ENCODE assay signal across 1 fruit fly cellular context in genomic region chrX:9062665-9063064, dm6.
TF ChIP-seq lines count a peak whose summit lies in the region.

No protein-coding gene starts in this region.

TF ChIP-seq in whole organism, embryonic, 481 proteins besides CTCF, POLR2A, EP300 and RAD21 (continued from another document):
- TF ChIP-seq CG9932 (GFP tag; IDR thresholded peaks at IDR 0.05; lab: Robert Waterston, UW) (peak; percentile 24; the same call in 1 of the 2 replicates), trem (tag; optimal IDR thresholded peaks at IDR 0.05; lab: Kevin White, UChicago) (no peak), CG9609 (GFP tag; optimal IDR thresholded peaks at IDR 0.05; lab: Kevin White, UChicago) (no peak), CG1603 (tag; optimal IDR thresholded peaks at IDR 0.05; lab: Kevin White, UChicago) (no peak), CG2678 (tag; optimal IDR thresholded peaks at IDR 0.05; lab: Kevin White, UChicago) (peak; percentile 4), Xrp1 (GFP tag; IDR thresholded peaks at IDR 0.05; lab: Robert Waterston, UW) (peak; percentile 48; the same call in 1 of the 2 replicates), kay (GFP tag; optimal IDR thresholded peaks at IDR 0.05; lab: Kevin White, UChicago) (no peak), HmgZ (tag; optimal IDR thresholded peaks at IDR 0.05; lab: Kevin White, UChicago) (no peak), unpg (GFP tag; optimal IDR thresholded peaks at IDR 0.05; lab: Kevin White, UChicago) (peak; percentile 33), CG10959 (GFP tag; IDR thresholded peaks at IDR 0.05; lab: Robert Waterston, UW) (no peak), al (GFP tag; IDR thresholded peaks at IDR 0.05; lab: Robert Waterston, UW) (peak; percentile 45; the same call in 1 of the 2 replicates), CG7372 (GFP tag; IDR thresholded peaks at IDR 0.05; lab: Robert Waterston, UW) (0 out of 2 replicates have a peak, but pooled peaks have one; percentile 13), eyg (GFP tag; optimal IDR thresholded peaks at IDR 0.05; lab: Kevin White, UChicago) (no peak), pnt (GFP tag; optimal IDR thresholded peaks at IDR 0.05; lab: Kevin White, UChicago) (no peak), D19B (GFP tag; optimal IDR thresholded peaks at IDR 0.05; lab: Kevin White, UChicago) (no peak), ham (GFP tag; IDR thresholded peaks at IDR 0.05; lab: Robert Waterston, UW) (no peak), CG16813 (GFP tag; IDR thresholded peaks at IDR 0.05; lab: Robert Waterston, UW; ENCODE audit: partially characterized antibody) (no peak), Fer2 (tag; optimal IDR thresholded peaks at IDR 0.05; lab: Kevin White, UChicago) (no peak), CG7745 (tag; optimal IDR thresholded peaks at IDR 0.05; lab: Kevin White, UChicago) (no peak), gro (GFP tag; optimal IDR thresholded peaks at IDR 0.05; lab: Kevin White, UChicago) (no peak), CG12769 (tag; optimal IDR thresholded peaks at IDR 0.05; lab: Kevin White, UChicago) (peak; percentile 7), CG31365 (tag; optimal IDR thresholded peaks at IDR 0.05; lab: Kevin White, UChicago) (no peak), CG8281 (tag; optimal IDR thresholded peaks at IDR 0.05; lab: Kevin White, UChicago) (no peak), Med (GFP tag; lab: Kevin White, UChicago) (peak; percentile 66), phol (tag; optimal IDR thresholded peaks at IDR 0.05; lab: Kevin White, UChicago) (no peak), CG3995 (GFP tag; optimal IDR thresholded peaks at IDR 0.05; lab: Kevin White, UChicago) (no peak), vnd (GFP tag; IDR thresholded peaks at IDR 0.05; lab: Robert Waterston, UW; ENCODE audit: partially characterized antibody) (no peak), usp (GFP tag; optimal IDR thresholded peaks at IDR 0.05; lab: Kevin White, UChicago) (no peak), BEAF-32 (GFP tag; optimal IDR thresholded peaks at IDR 0.05; lab: Kevin White, UChicago) (no peak), br (optimal IDR thresholded peaks at IDR 0.05; lab: Kevin White, UChicago) (no peak), CG12104 (GFP tag; optimal IDR thresholded peaks at IDR 0.05; lab: Kevin White, UChicago) (no peak), fd102C (GFP tag; optimal IDR thresholded peaks at IDR 0.05; lab: Kevin White, UChicago) (no peak), CG6683 (GFP tag; optimal IDR thresholded peaks at IDR 0.05; lab: Kevin White, UChicago) (no peak), hbn (GFP tag; IDR thresholded peaks at IDR 0.05; lab: Robert Waterston, UW; ENCODE audit: partially characterized antibody) (no peak), sima (GFP tag; optimal IDR thresholded peaks at IDR 0.05; lab: Kevin White, UChicago) (no peak), so (GFP tag; IDR thresholded peaks at IDR 0.05; lab: Robert Waterston, UW) (no peak), CG31224 (GFP tag; IDR thresholded peaks at IDR 0.05; lab: Robert Waterston, UW) (no peak), CG18619 (GFP tag; optimal IDR thresholded peaks at IDR 0.05; lab: Kevin White, UChicago) (peak; percentile 21), grn (GFP tag; optimal IDR thresholded peaks at IDR 0.05; lab: Kevin White, UChicago) (no peak), ro (GFP tag; IDR thresholded peaks at IDR 0.05; lab: Robert Waterston, UW) (no peak), CG1602 (GFP tag; optimal IDR thresholded peaks at IDR 0.05; lab: Kevin White, UChicago) (no peak), ken (GFP tag; IDR thresholded peaks at IDR 0.05; lab: Robert Waterston, UW) (0 out of 3 replicates have a peak, but pooled peaks have one; percentile 33), NFAT (GFP tag; IDR thresholded peaks at IDR 0.05; lab: Robert Waterston, UW) (peak; percentile 34; the same call in 1 of the 2 replicates), Taf1 (GFP tag; IDR thresholded peaks at IDR 0.05; lab: Robert Waterston, UW) (no peak), HLH54F (GFP tag; optimal IDR thresholded peaks at IDR 0.05; lab: Kevin White, UChicago) (no peak), CG17912 (GFP tag; optimal IDR thresholded peaks at IDR 0.05; lab: Kevin White, UChicago) (no peak), Ptx1 (GFP tag; IDR thresholded peaks at IDR 0.05; lab: Robert Waterston, UW) (peak; percentile 60), CG18764 (GFP tag; optimal IDR thresholded peaks at IDR 0.05; lab: Kevin White, UChicago) (no peak), Rx (GFP tag; IDR thresholded peaks at IDR 0.05; lab: Robert Waterston, UW) (no peak), esg (GFP tag; conservative IDR thresholded peaks at IDR 0.05; lab: Robert Waterston, UW) (peak; percentile 26; the same call in 1 of the 2 replicates), CG10654 (GFP tag; optimal IDR thresholded peaks at IDR 0.05; lab: Kevin White, UChicago) (no peak), crp (GFP tag; optimal IDR thresholded peaks at IDR 0.05; lab: Kevin White, UChicago) (no peak), CG30431 (GFP tag; optimal IDR thresholded peaks at IDR 0.05; lab: Kevin White, UChicago) (no peak), CG6791 (GFP tag; IDR thresholded peaks at IDR 0.05; lab: Robert Waterston, UW; ENCODE audit: partially characterized antibody) (no peak), HmgD (GFP tag; optimal IDR thresholded peaks at IDR 0.05; lab: Kevin White, UChicago) (no peak), insv (GFP tag; optimal IDR thresholded peaks at IDR 0.05; lab: Kevin White, UChicago) (no peak), slou (GFP tag; optimal IDR thresholded peaks at IDR 0.05; lab: Kevin White, UChicago) (no peak), CG17328 (GFP tag; IDR thresholded peaks at IDR 0.05; lab: Robert Waterston, UW) (no peak), NK7.1 (GFP tag; optimal IDR thresholded peaks at IDR 0.05; lab: Kevin White, UChicago) (no peak), CG7987 (GFP tag; optimal IDR thresholded peaks at IDR 0.05; lab: Kevin White, UChicago) (no peak), CG12299 (tag; optimal IDR thresholded peaks at IDR 0.05; lab: Kevin White, UChicago) (no peak), Blimp-1 (GFP tag; optimal IDR thresholded peaks at IDR 0.05; lab: Kevin White, UChicago) (no peak), CG10979 (tag; optimal IDR thresholded peaks at IDR 0.05; lab: Kevin White, UChicago) (no peak), ftz-f1 (GFP tag; optimal IDR thresholded peaks at IDR 0.05; lab: Kevin White, UChicago) (no peak), grau (tag; optimal IDR thresholded peaks at IDR 0.05; lab: Kevin White, UChicago) (peak; percentile 13), unc-4 (GFP tag; IDR thresholded peaks at IDR 0.05; lab: Robert Waterston, UW; ENCODE audit: partially characterized antibody) (no peak), Sox102F (GFP tag; optimal IDR thresholded peaks at IDR 0.05; lab: Kevin White, UChicago) (peak; percentile 52), Mad (GFP tag; optimal IDR thresholded peaks at IDR 0.05; lab: Kevin White, UChicago) (no peak), Hr3 (GFP tag; optimal IDR thresholded peaks at IDR 0.05; lab: Kevin White, UChicago) (no peak), CG10274 (GFP tag; optimal IDR thresholded peaks at IDR 0.05; lab: Kevin White, UChicago) (no peak), CG12155 (GFP tag; optimal IDR thresholded peaks at IDR 0.05; lab: Kevin White, UChicago) (no peak), dati (GFP tag; IDR thresholded peaks at IDR 0.05; lab: Robert Waterston, UW) (no peak), CG13775 (GFP tag; optimal IDR thresholded peaks at IDR 0.05; lab: Kevin White, UChicago) (no peak), CHES-1-like (GFP tag; optimal IDR thresholded peaks at IDR 0.05; lab: Kevin White, UChicago) (no peak), CG3726 (GFP tag; IDR thresholded peaks at IDR 0.05; lab: Robert Waterston, UW) (no peak), nau (GFP tag; optimal IDR thresholded peaks at IDR 0.05; lab: Kevin White, UChicago) (no peak), tup (GFP tag; optimal IDR thresholded peaks at IDR 0.05; lab: Kevin White, UChicago) (no peak), CG15073 (GFP tag; optimal IDR thresholded peaks at IDR 0.05; lab: Kevin White, UChicago) (no peak), CG32772 (GFP tag; IDR thresholded peaks at IDR 0.05; lab: Robert Waterston, UW) (no peak), Dp (GFP tag; optimal IDR thresholded peaks at IDR 0.05; lab: Kevin White, UChicago) (no peak), CG10209 (GFP tag; optimal IDR thresholded peaks at IDR 0.05; lab: Kevin White, UChicago) (no peak), CG2712 (tag; optimal IDR thresholded peaks at IDR 0.05; lab: Kevin White, UChicago) (peak; percentile 52), onecut (GFP tag; IDR thresholded peaks at IDR 0.05; lab: Robert Waterston, UW) (no peak), nerfin-1 (tag; optimal IDR thresholded peaks at IDR 0.05; lab: Kevin White, UChicago) (no peak), jing (GFP tag; optimal IDR thresholded peaks at IDR 0.05; lab: Kevin White, UChicago) (no peak), dmrt99B (tag; optimal IDR thresholded peaks at IDR 0.05; lab: Kevin White, UChicago) (peak; percentile 41), Trl (optimal IDR thresholded peaks at IDR 0.05; lab: Kevin White, UChicago) (no peak), Trl (GFP tag; optimal IDR thresholded peaks at IDR 0.05; lab: Kevin White, UChicago) (no peak), Side (GFP tag; optimal IDR thresholded peaks at IDR 0.05; lab: Kevin White, UChicago) (no peak), Oaz (GFP tag; IDR thresholded peaks at IDR 0.05; lab: Robert Waterston, UW) (no peak), ase (GFP tag; IDR thresholded peaks at IDR 0.05; lab: Robert Waterston, UW) (no peak), ind (GFP tag; optimal IDR thresholded peaks at IDR 0.05; lab: Kevin White, UChicago) (no peak), wdn (GFP tag; IDR thresholded peaks at IDR 0.05; lab: Robert Waterston, UW) (no peak), lilli (GFP tag; optimal IDR thresholded peaks at IDR 0.05; lab: Kevin White, UChicago) (no peak), run (tag; optimal IDR thresholded peaks at IDR 0.05; lab: Kevin White, UChicago) (no peak), Sry-β (GFP tag; optimal IDR thresholded peaks at IDR 0.05; lab: Kevin White, UChicago) (no peak), CG14014 (GFP tag; IDR thresholded peaks at IDR 0.05; lab: Robert Waterston, UW) (no peak), Aef1 (GFP tag; IDR thresholded peaks at IDR 0.05; lab: Robert Waterston, UW) (no peak), Dip3 (GFP tag; optimal IDR thresholded peaks at IDR 0.05; lab: Kevin White, UChicago) (no peak), corto (GFP tag; optimal IDR thresholded peaks at IDR 0.05; lab: Kevin White, UChicago) (peak; percentile 26), abd-A (tag; optimal IDR thresholded peaks at IDR 0.05; lab: Kevin White, UChicago) (no peak), scrt (GFP tag; optimal IDR thresholded peaks at IDR 0.05; lab: Kevin White, UChicago) (no peak), tin (GFP tag; optimal IDR thresholded peaks at IDR 0.05; lab: Kevin White, UChicago) (no peak), Doc2 (GFP tag; IDR thresholded peaks at IDR 0.05; lab: Robert Waterston, UW) (no peak), bab2 (GFP tag; optimal IDR thresholded peaks at IDR 0.05; lab: Kevin White, UChicago) (no peak), Deaf1 (tag; optimal IDR thresholded peaks at IDR 0.05; lab: Kevin White, UChicago) (no peak), CG15269 (tag; optimal IDR thresholded peaks at IDR 0.05; lab: Kevin White, UChicago) (peak; percentile 21), CG9215 (GFP tag; IDR thresholded peaks at IDR 0.05; lab: Robert Waterston, UW) (no peak), salm (tag; optimal IDR thresholded peaks at IDR 0.05; lab: Kevin White, UChicago) (no peak)
